Fruit fly (Drosophila melanogaster) whole organism, prepupa: ENCODE results near the gene CG13060.

Source experiments
- Blimp-1 ChIP-seq: fragments of 200-800 bp; sonication (Bioruptor generic); optimal IDR thresholded peaks from 3 replicates; lab custom pipeline; 2017; ENCODE audit warnings: missing biosample characterization, missing genetic modification characterization, mild to moderate bottlenecking, moderate library complexity, missing genetic modification reagents
- CG10631 ChIP-seq: fragments of 200-800 bp; sonication (Bioruptor generic); optimal IDR thresholded peaks from 2 replicates; lab custom pipeline; 2016; ENCODE audit warnings: missing biosample characterization, missing genetic modification characterization
- CG11294 ChIP-seq: fragments of 200-800 bp; sonication (Bioruptor generic); IDR thresholded peaks from 2 replicates; pipeline ENCODE4 v1.3.6; 2022; ENCODE audit warnings: missing biosample characterization, missing genetic modification characterization
- CG11762 ChIP-seq: fragments of 200-800 bp; sonication (Bioruptor generic); optimal IDR thresholded peaks from 3 replicates; lab custom pipeline; 2016; ENCODE audit warnings: missing biosample characterization, missing genetic modification characterization; ENCODE audit not compliant: insufficient read depth
- CG11902 ChIP-seq: fragments of 200-800 bp; sonication (Bioruptor generic); optimal IDR thresholded peaks from 3 replicates; lab custom pipeline; 2016; ENCODE audit warnings: missing biosample characterization, missing genetic modification characterization
- CG15336 ChIP-seq: fragments of 200-800 bp; sonication (Bioruptor generic); IDR thresholded peaks from 2 replicates; pipeline ENCODE4 v1.3.6; 2022; ENCODE audit warnings: missing biosample characterization, missing genetic modification characterization
- CG1621 ChIP-seq: fragments of 200-800 bp; sonication (Bioruptor generic); optimal IDR thresholded peaks from 3 replicates; lab custom pipeline; 2018; ENCODE audit warnings: missing biosample characterization, mild to moderate bottlenecking, missing genetic modification characterization
- CG16779 ChIP-seq: fragments of 200-800 bp; sonication (Bioruptor generic); optimal IDR thresholded peaks from 3 replicates; lab custom pipeline; 2017; ENCODE audit warnings: missing biosample characterization, mild to moderate bottlenecking, missing genetic modification characterization
- CG31627 ChIP-seq: fragments of 200-800 bp; sonication (Bioruptor generic); optimal IDR thresholded peaks from 3 replicates; lab custom pipeline; 2016; ENCODE audit warnings: missing biosample characterization, missing genetic modification characterization
- CG32006 ChIP-seq: fragments of 200-800 bp; sonication (Bioruptor generic); optimal IDR thresholded peaks from 3 replicates; lab custom pipeline; 2017; ENCODE audit warnings: missing biosample characterization, mild to moderate bottlenecking, missing genetic modification characterization
- CG34406 ChIP-seq: fragments of 200-800 bp; sonication (Bioruptor generic); optimal IDR thresholded peaks from 3 replicates; lab custom pipeline; 2016; ENCODE audit warnings: missing biosample characterization, missing genetic modification characterization
- CG3919 ChIP-seq: fragments of 200-800 bp; sonication (Bioruptor generic); optimal IDR thresholded peaks from 3 replicates; lab custom pipeline; 2016; ENCODE audit warnings: missing biosample characterization, missing genetic modification characterization
- CG4318 ChIP-seq: fragments of 200-800 bp; sonication (Bioruptor generic); optimal IDR thresholded peaks from 3 replicates; lab custom pipeline; 2017; ENCODE audit warnings: missing biosample characterization, mild to moderate bottlenecking, missing genetic modification characterization
- CG6163 ChIP-seq: fragments of 200-800 bp; sonication (Bioruptor generic); IDR thresholded peaks from 3 replicates; pipeline ENCODE4 v1.3.6; 2022; ENCODE audit warnings: missing biosample characterization, missing genetic modification characterization
- CG6276 ChIP-seq: fragments of 200-800 bp; sonication (Bioruptor generic); optimal IDR thresholded peaks from 2 replicates; lab custom pipeline; 2017; ENCODE audit warnings: missing biosample characterization, mild to moderate bottlenecking, missing genetic modification characterization
- CG6792 ChIP-seq: fragments of 200-800 bp; sonication (Bioruptor generic); optimal IDR thresholded peaks from 3 replicates; lab custom pipeline; 2016; ENCODE audit warnings: missing biosample characterization, missing genetic modification characterization
- CG6854 ChIP-seq: fragments of 200-800 bp; sonication (Bioruptor generic); optimal IDR thresholded peaks from 2 replicates; lab custom pipeline; 2017; ENCODE audit warnings: missing biosample characterization, mild to moderate bottlenecking, missing genetic modification characterization
- CG7368 ChIP-seq: fragments of 200-800 bp; sonication (Bioruptor generic); optimal IDR thresholded peaks from 3 replicates; lab custom pipeline; 2016; ENCODE audit warnings: missing biosample characterization, missing genetic modification characterization
- CG8319 ChIP-seq: fragments of 200-800 bp; sonication (Bioruptor generic); optimal IDR thresholded peaks from 3 replicates; lab custom pipeline; 2016; ENCODE audit warnings: missing biosample characterization, missing genetic modification characterization
- CG8632 ChIP-seq: fragments of 200-800 bp; sonication (Bioruptor generic); optimal IDR thresholded peaks from 3 replicates; lab custom pipeline; 2016; ENCODE audit warnings: missing biosample characterization, missing genetic modification characterization
- CG9139 ChIP-seq: fragments of 200-800 bp; sonication (Bioruptor generic); optimal IDR thresholded peaks from 3 replicates; lab custom pipeline; 2017; ENCODE audit warnings: missing biosample characterization, mild to moderate bottlenecking, missing genetic modification characterization
- Eip75B ChIP-seq: fragments of 200-800 bp; sonication (Bioruptor generic); optimal IDR thresholded peaks from 3 replicates; lab custom pipeline; 2016; ENCODE audit warnings: missing biosample characterization, missing genetic modification characterization
- Eip93F ChIP-seq: fragments of 200-800 bp; sonication (Bioruptor generic); optimal IDR thresholded peaks from 2 replicates; lab custom pipeline; 2016; ENCODE audit warnings: missing biosample characterization, mild to moderate bottlenecking, missing genetic modification characterization
- Ets21C ChIP-seq: fragments of 200-800 bp; sonication (Bioruptor generic); optimal IDR thresholded peaks from 3 replicates; lab custom pipeline; 2016; ENCODE audit warnings: missing biosample characterization, missing genetic modification characterization
- Ets96B ChIP-seq: fragments of 200-800 bp; optimal IDR thresholded peaks from 2 replicates; lab custom pipeline; 2019; ENCODE audit warnings: missing biosample characterization, mild to moderate bottlenecking, missing genetic modification characterization, moderate library complexity
- Hr38 ChIP-seq: sonication (Bioruptor generic); optimal IDR thresholded peaks from 2 replicates; lab custom pipeline; 2016; ENCODE audit warnings: missing biosample characterization, missing genetic modification characterization
- Hr4 ChIP-seq: fragments of 200-800 bp; sonication (Bioruptor generic); optimal IDR thresholded peaks from 3 replicates; lab custom pipeline; 2016; ENCODE audit warnings: missing biosample characterization, missing genetic modification characterization
- Lpt ChIP-seq: fragments of 200-800 bp; sonication (Bioruptor generic); optimal IDR thresholded peaks from 3 replicates; lab custom pipeline; 2016; ENCODE audit warnings: missing biosample characterization, missing genetic modification characterization
- OdsH ChIP-seq: fragments of 200-800 bp; sonication (Bioruptor generic); optimal IDR thresholded peaks from 3 replicates; lab custom pipeline; 2016; ENCODE audit warnings: missing biosample characterization, missing genetic modification characterization
- Smox ChIP-seq: fragments of 200-800 bp; sonication (Bioruptor generic); optimal IDR thresholded peaks from 3 replicates; lab custom pipeline; 2016; ENCODE audit warnings: missing biosample characterization, missing genetic modification characterization
- Sox102F ChIP-seq: fragments of 200-800 bp; sonication (Bioruptor generic); optimal IDR thresholded peaks from 2 replicates; lab custom pipeline; 2016; ENCODE audit warnings: missing biosample characterization, mild to moderate bottlenecking, missing genetic modification characterization
- cyc ChIP-seq: fragments of 200-800 bp; sonication (Bioruptor generic); optimal IDR thresholded peaks from 3 replicates; lab custom pipeline; 2016; ENCODE audit warnings: missing biosample characterization, missing genetic modification characterization
- dac ChIP-seq: fragments of 200-800 bp; sonication (Bioruptor generic); optimal IDR thresholded peaks from 2 replicates; lab custom pipeline; 2017; ENCODE audit warnings: missing biosample characterization, mild to moderate bottlenecking, missing genetic modification characterization
- eg ChIP-seq: fragments of 200-800 bp; sonication (Bioruptor generic); IDR thresholded peaks from 3 replicates; pipeline ENCODE4 v1.3.6; 2022; ENCODE audit warnings: missing biosample characterization, missing genetic modification characterization
- salr ChIP-seq, 2 experiments: fragments of 200-800 bp; sonication (Bioruptor generic); optimal IDR thresholded peaks; 3 replicates each; lab custom pipeline; 2016 to 2018; ENCODE audit warnings: missing biosample characterization in 2 of 2, missing genetic modification characterization in 2 of 2, mild to moderate bottlenecking in 1 of 2
- ss ChIP-seq, 2 experiments: fragments of 200-800 bp; sonication (Bioruptor generic); optimal IDR thresholded peaks; 2 replicates in 1 of 2; 3 replicates in 1 of 2; lab custom pipeline; 2017 to 2018; ENCODE audit warnings: mild to moderate bottlenecking in 2 of 2, missing biosample characterization in 2 of 2, missing genetic modification characterization in 2 of 2, moderate library complexity in 1 of 2

CG13060 gene

dm6 chr3L:16328207-16328891, 8.7 kb downstream of the CG13060 start, which contains the start of gene CG13058 (continued):
- TF ChIP-seq CG4318 (peak; percentile 78), Hr38 (peak; percentile 5), salr (GFP tag; optimal IDR thresholded peaks at IDR 0.05; lab: Kevin White, UChicago) (peak; percentile 42 to 64), CG8319 (GFP tag; lab: Kevin White, UChicago) (no peak), CG6854 (GFP tag; lab: Kevin White, UChicago) (no peak), ss (GFP tag; optimal IDR thresholded peaks at IDR 0.05; lab: Kevin White, UChicago) (no peak), CG9139 (GFP tag; lab: Kevin White, UChicago) (no peak), Eip93F (GFP tag; lab: Kevin White, UChicago) (no peak), CG6792 (GFP tag; lab: Kevin White, UChicago) (peak; percentile 21), CG10631 (GFP tag; lab: Kevin White, UChicago) (peak; percentile 37), Smox (GFP tag; lab: Kevin White, UChicago) (no peak), CG31627 (GFP tag; lab: Kevin White, UChicago) (no peak), Ets96B (tag; lab: Kevin White, UChicago) (peak; percentile 71), dac (GFP tag; lab: Kevin White, UChicago) (peak; percentile 35), CG34406 (GFP tag; lab: Kevin White, UChicago) (no peak), CG11294 (peak; percentile 48; the same call in 1 of the 2 replicates), CG11762 (GFP tag; lab: Kevin White, UChicago) (peak; percentile 43), Blimp-1 (no peak), CG16779 (tag; lab: Kevin White, UChicago) (peak; percentile 10), OdsH (GFP tag; lab: Kevin White, UChicago) (peak; percentile 55), CG7368 (no peak), Sox102F (GFP tag; lab: Kevin White, UChicago) (no peak), eg (peak; percentile 23; the same call in 1 of the 3 replicates), CG1621 (tag; lab: Kevin White, UChicago) (peak; percentile 15), CG3919 (GFP tag; lab: Kevin White, UChicago) (peak; percentile 44), CG15336 (GFP tag; lab: Robert Waterston, UW) (peak; percentile 93), cyc (no peak), CG11902 (no peak), CG32006 (peak; percentile 85)

- TF ChIP-seq ss (GFP tag; optimal IDR thresholded peaks at IDR 0.05; lab: Kevin White, UChicago), result no peak
Observed at dm6 chr3L:16329495-16329894, 9.8 kb downstream of the CG13060 start, which contains the start of gene CG33061. Gene CG33061, plus strand, starts transcription at chr3L:16329795.

dm6 chr3L:16330740-16331139, 11.1 kb downstream of the CG13060 start, which contains the start of gene CG33060:
Gene CG33060, plus strand, starts transcription at chr3L:16331040.
- TF ChIP-seq CG32006, result no peak
- no peak for TF ChIP-seq Ets21C (GFP tag; lab: Kevin White, UChicago)
- TF ChIP-seq CG6163 (GFP tag; lab: Robert Waterston, UW), result no peak
- TF ChIP-seq Lpt (GFP tag; lab: Kevin White, UChicago), result no peak
- TF ChIP-seq Hr4 (GFP tag; lab: Kevin White, UChicago), result no peak
- no peak for TF ChIP-seq Eip75B (GFP tag; lab: Kevin White, UChicago)
- no peak for TF ChIP-seq CG6276 (GFP tag; lab: Kevin White, UChicago)
- no peak for TF ChIP-seq CG3919 (GFP tag; lab: Kevin White, UChicago)
- no peak for TF ChIP-seq Ets96B (tag; lab: Kevin White, UChicago)
- TF ChIP-seq, all 60 proteins: peak for 0

- TF ChIP-seq CG8632 (no peak), Eip75B (GFP tag; lab: Kevin White, UChicago) (no peak)
- TF ChIP-seq, all 60 proteins: peak for 0
Observed at dm6 chr3L:16331633-16332032, 12.0 kb downstream of the CG13060 start, which contains the start of gene retinin. Gene retinin, plus strand, starts transcription at chr3L:16331933.
